Fruit fly (Drosophila melanogaster) whole organism, prepupa: ENCODE measurements around the gene Atat.

ENCODE experiments used
- Blimp-1 ChIP-seq: fragments of 200-800 bp; sonication (Bioruptor generic); optimal IDR thresholded peaks from 3 replicates; lab custom pipeline; 2017; ENCODE audit warnings: missing biosample characterization, missing genetic modification characterization, mild to moderate bottlenecking, moderate library complexity, missing genetic modification reagents
- CG10631 ChIP-seq: fragments of 200-800 bp; sonication (Bioruptor generic); optimal IDR thresholded peaks from 2 replicates; lab custom pipeline; 2016; ENCODE audit warnings: missing biosample characterization, missing genetic modification characterization
- CG11294 ChIP-seq: fragments of 200-800 bp; sonication (Bioruptor generic); IDR thresholded peaks from 2 replicates; pipeline ENCODE4 v1.3.6; 2022; ENCODE audit warnings: missing biosample characterization, missing genetic modification characterization
- CG11762 ChIP-seq: fragments of 200-800 bp; sonication (Bioruptor generic); optimal IDR thresholded peaks from 3 replicates; lab custom pipeline; 2016; ENCODE audit warnings: missing biosample characterization, missing genetic modification characterization; ENCODE audit not compliant: insufficient read depth
- CG11902 ChIP-seq: fragments of 200-800 bp; sonication (Bioruptor generic); optimal IDR thresholded peaks from 3 replicates; lab custom pipeline; 2016; ENCODE audit warnings: missing biosample characterization, missing genetic modification characterization
- CG3032 ChIP-seq: fragments of 200-800 bp; optimal IDR thresholded peaks from 2 replicates; lab custom pipeline; 2019; ENCODE audit warnings: missing biosample characterization, mild to moderate bottlenecking, missing genetic modification characterization, moderate library complexity
- CG31627 ChIP-seq: fragments of 200-800 bp; sonication (Bioruptor generic); optimal IDR thresholded peaks from 3 replicates; lab custom pipeline; 2016; ENCODE audit warnings: missing biosample characterization, missing genetic modification characterization
- CG32006 ChIP-seq: fragments of 200-800 bp; sonication (Bioruptor generic); optimal IDR thresholded peaks from 3 replicates; lab custom pipeline; 2017; ENCODE audit warnings: missing biosample characterization, mild to moderate bottlenecking, missing genetic modification characterization
- CG34406 ChIP-seq: fragments of 200-800 bp; sonication (Bioruptor generic); optimal IDR thresholded peaks from 3 replicates; lab custom pipeline; 2016; ENCODE audit warnings: missing biosample characterization, missing genetic modification characterization
- CG3919 ChIP-seq: fragments of 200-800 bp; sonication (Bioruptor generic); optimal IDR thresholded peaks from 3 replicates; lab custom pipeline; 2016; ENCODE audit warnings: missing biosample characterization, missing genetic modification characterization
- CG4318 ChIP-seq: fragments of 200-800 bp; sonication (Bioruptor generic); optimal IDR thresholded peaks from 3 replicates; lab custom pipeline; 2017; ENCODE audit warnings: missing biosample characterization, mild to moderate bottlenecking, missing genetic modification characterization
- CG6163 ChIP-seq: fragments of 200-800 bp; sonication (Bioruptor generic); IDR thresholded peaks from 3 replicates; pipeline ENCODE4 v1.3.6; 2022; ENCODE audit warnings: missing biosample characterization, missing genetic modification characterization
- CG6276 ChIP-seq: fragments of 200-800 bp; sonication (Bioruptor generic); optimal IDR thresholded peaks from 2 replicates; lab custom pipeline; 2017; ENCODE audit warnings: missing biosample characterization, mild to moderate bottlenecking, missing genetic modification characterization
- CG6808 ChIP-seq: fragments of 200-800 bp; sonication (Bioruptor generic); optimal IDR thresholded peaks from 3 replicates; lab custom pipeline; 2017; ENCODE audit warnings: missing biosample characterization, missing genetic modification characterization, mild to moderate bottlenecking, moderate library complexity, missing genetic modification reagents
- CG6854 ChIP-seq: fragments of 200-800 bp; sonication (Bioruptor generic); optimal IDR thresholded peaks from 2 replicates; lab custom pipeline; 2017; ENCODE audit warnings: missing biosample characterization, mild to moderate bottlenecking, missing genetic modification characterization
- CG8119 ChIP-seq: fragments of 200-800 bp; sonication (Bioruptor generic); IDR thresholded peaks from 3 replicates; pipeline ENCODE4 v1.3.6; 2022; ENCODE audit warnings: missing biosample characterization, missing genetic modification characterization
- CG8319 ChIP-seq: fragments of 200-800 bp; sonication (Bioruptor generic); optimal IDR thresholded peaks from 3 replicates; lab custom pipeline; 2016; ENCODE audit warnings: missing biosample characterization, missing genetic modification characterization
- CG8632 ChIP-seq: fragments of 200-800 bp; sonication (Bioruptor generic); optimal IDR thresholded peaks from 3 replicates; lab custom pipeline; 2016; ENCODE audit warnings: missing biosample characterization, missing genetic modification characterization
- CG9139 ChIP-seq: fragments of 200-800 bp; sonication (Bioruptor generic); optimal IDR thresholded peaks from 3 replicates; lab custom pipeline; 2017; ENCODE audit warnings: missing biosample characterization, mild to moderate bottlenecking, missing genetic modification characterization
- Eip75B ChIP-seq: fragments of 200-800 bp; sonication (Bioruptor generic); optimal IDR thresholded peaks from 3 replicates; lab custom pipeline; 2016; ENCODE audit warnings: missing biosample characterization, missing genetic modification characterization
- Eip78C ChIP-seq: fragments of 200-800 bp; sonication (Bioruptor generic); peaks from one replicate; lab custom pipeline; 2016; ENCODE audit warnings: missing biosample characterization, missing genetic modification characterization
- Eip93F ChIP-seq: fragments of 200-800 bp; sonication (Bioruptor generic); optimal IDR thresholded peaks from 2 replicates; lab custom pipeline; 2016; ENCODE audit warnings: missing biosample characterization, mild to moderate bottlenecking, missing genetic modification characterization
- Ets21C ChIP-seq: fragments of 200-800 bp; sonication (Bioruptor generic); optimal IDR thresholded peaks from 3 replicates; lab custom pipeline; 2016; ENCODE audit warnings: missing biosample characterization, missing genetic modification characterization
- Ets96B ChIP-seq: fragments of 200-800 bp; optimal IDR thresholded peaks from 2 replicates; lab custom pipeline; 2019; ENCODE audit warnings: missing biosample characterization, mild to moderate bottlenecking, missing genetic modification characterization, moderate library complexity
- Gug ChIP-seq: fragments of 200-800 bp; sonication (Bioruptor generic); IDR thresholded peaks from 2 replicates; pipeline ENCODE4 v1.3.6; 2022; ENCODE audit warnings: missing biosample characterization, missing genetic modification characterization
- Hr38 ChIP-seq: sonication (Bioruptor generic); optimal IDR thresholded peaks from 2 replicates; lab custom pipeline; 2016; ENCODE audit warnings: missing biosample characterization, missing genetic modification characterization
- Hr4 ChIP-seq: fragments of 200-800 bp; sonication (Bioruptor generic); optimal IDR thresholded peaks from 3 replicates; lab custom pipeline; 2016; ENCODE audit warnings: missing biosample characterization, missing genetic modification characterization
- Met ChIP-seq: fragments of 200-800 bp; sonication (Bioruptor generic); optimal IDR thresholded peaks from 3 replicates; lab custom pipeline; 2016; ENCODE audit warnings: missing biosample characterization, missing genetic modification characterization
- Smox ChIP-seq: fragments of 200-800 bp; sonication (Bioruptor generic); optimal IDR thresholded peaks from 3 replicates; lab custom pipeline; 2016; ENCODE audit warnings: missing biosample characterization, missing genetic modification characterization
- Sox102F ChIP-seq: fragments of 200-800 bp; sonication (Bioruptor generic); optimal IDR thresholded peaks from 2 replicates; lab custom pipeline; 2016; ENCODE audit warnings: missing biosample characterization, mild to moderate bottlenecking, missing genetic modification characterization
- Sox14 ChIP-seq: fragments of 200-800 bp; sonication (Bioruptor generic); optimal IDR thresholded peaks from 3 replicates; lab custom pipeline; 2016; ENCODE audit warnings: missing biosample characterization, missing genetic modification characterization
- acj6 ChIP-seq: fragments of 200-800 bp; sonication (Bioruptor generic); optimal IDR thresholded peaks from 3 replicates; lab custom pipeline; 2016; ENCODE audit warnings: missing biosample characterization, missing genetic modification characterization
- dac ChIP-seq: fragments of 200-800 bp; sonication (Bioruptor generic); optimal IDR thresholded peaks from 2 replicates; lab custom pipeline; 2017; ENCODE audit warnings: missing biosample characterization, mild to moderate bottlenecking, missing genetic modification characterization
- dsx ChIP-seq: fragments of 200-800 bp; optimal IDR thresholded peaks from 3 replicates; lab custom pipeline; 2019; ENCODE audit warnings: missing biosample characterization, mild to moderate bottlenecking, missing genetic modification characterization, moderate library complexity; ENCODE audit not compliant: poor library complexity, severe bottlenecking
- esn ChIP-seq: fragments of 200-800 bp; sonication (Bioruptor generic); optimal IDR thresholded peaks from 2 replicates; lab custom pipeline; 2016; ENCODE audit warnings: missing biosample characterization, mild to moderate bottlenecking, missing genetic modification characterization, moderate library complexity
- fd59A ChIP-seq: fragments of 200-800 bp; sonication (Bioruptor generic); optimal IDR thresholded peaks from 2 replicates; lab custom pipeline; 2017; ENCODE audit warnings: missing biosample characterization, mild to moderate bottlenecking, missing genetic modification characterization, missing genetic modification reagents
- net ChIP-seq: fragments of 200-800 bp; sonication (Bioruptor generic); optimal IDR thresholded peaks from 3 replicates; lab custom pipeline; 2016; ENCODE audit warnings: missing biosample characterization, missing genetic modification characterization
- pdm3 ChIP-seq: fragments of 200-800 bp; sonication (Bioruptor generic); optimal IDR thresholded peaks from 3 replicates; lab custom pipeline; 2016; ENCODE audit warnings: missing biosample characterization, missing genetic modification characterization
- spab ChIP-seq: fragments of 200-800 bp; sonication (Bioruptor generic); optimal IDR thresholded peaks from 2 replicates; lab custom pipeline; 2017; ENCODE audit warnings: missing biosample characterization, mild to moderate bottlenecking, missing genetic modification characterization, missing genetic modification reagents
- ss ChIP-seq, 2 experiments: fragments of 200-800 bp; sonication (Bioruptor generic); optimal IDR thresholded peaks; 2 replicates in 1 of 2; 3 replicates in 1 of 2; lab custom pipeline; 2017 to 2018; ENCODE audit warnings: mild to moderate bottlenecking in 2 of 2, missing biosample characterization in 2 of 2, missing genetic modification characterization in 2 of 2, moderate library complexity in 1 of 2

The Atat gene

DNA sequence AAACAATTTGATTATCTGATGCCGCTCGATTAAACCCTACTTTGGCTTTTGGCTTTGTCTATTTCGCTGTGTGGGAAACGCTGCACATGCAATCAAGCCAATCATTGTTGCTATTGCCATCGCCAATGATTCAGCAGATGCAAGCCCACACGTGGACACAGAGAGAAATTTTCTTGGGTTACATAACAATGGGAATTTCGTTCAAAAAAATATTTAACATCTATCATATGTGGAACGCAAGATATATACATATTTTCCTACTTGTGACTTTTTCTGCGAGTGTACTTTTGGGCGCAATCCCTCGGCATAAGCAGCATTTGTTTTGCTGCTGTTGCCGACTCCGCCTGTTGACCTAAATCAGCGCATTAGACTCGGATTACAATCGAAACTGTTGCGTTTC lies 7.2 kb downstream of the Atat start (continued):
- peak; percentile 63 for TF ChIP-seq CG32006 (GFP tag; lab: Kevin White, UChicago)
- no peak for TF ChIP-seq CG6854 (GFP tag; lab: Kevin White, UChicago)
- peak; percentile 35 for TF ChIP-seq CG8632 (GFP tag; lab: Kevin White, UChicago)
- TF ChIP-seq Ets96B (tag; lab: Kevin White, UChicago) = peak; percentile 43
- TF ChIP-seq Sox14 (GFP tag; lab: Kevin White, UChicago) = peak; percentile 47
- no peak for TF ChIP-seq Eip75B (GFP tag; lab: Kevin White, UChicago)
- no peak for TF ChIP-seq CG9139 (GFP tag; lab: Kevin White, UChicago)
- TF ChIP-seq CG6808 (GFP tag; lab: Kevin White, UChicago) = no peak
- peak; percentile 70 for TF ChIP-seq CG31627 (GFP tag; lab: Kevin White, UChicago)
- peak; percentile 67 for TF ChIP-seq CG6276 (GFP tag; lab: Kevin White, UChicago)
- peak; percentile 65 for TF ChIP-seq CG11294 (GFP tag; lab: Robert Waterston, UW)
- peak; percentile 37 for TF ChIP-seq Smox (GFP tag; lab: Kevin White, UChicago)
- TF ChIP-seq esn (GFP tag; lab: Kevin White, UChicago) = peak; percentile 3
- no peak for TF ChIP-seq Hr38 (GFP tag; lab: Kevin White, UChicago)
- peak; percentile 85 for TF ChIP-seq CG6163 (GFP tag; lab: Robert Waterston, UW)
- peak; percentile 81 for TF ChIP-seq CG8119 (GFP tag; lab: Robert Waterston, UW)
- TF ChIP-seq CG11762 (GFP tag; lab: Kevin White, UChicago) = peak; percentile 19
- peak; percentile 63 for TF ChIP-seq CG34406
- no peak for TF ChIP-seq Ets21C (GFP tag; lab: Kevin White, UChicago)
- TF ChIP-seq CG8319 = peak; percentile 30
- TF ChIP-seq fd59A (GFP tag; lab: Kevin White, UChicago) = peak; percentile 22
- TF ChIP-seq acj6 (GFP tag; lab: Kevin White, UChicago) = peak; percentile 60
- peak; percentile 44 for TF ChIP-seq net (GFP tag; lab: Kevin White, UChicago)
- TF ChIP-seq CG3919 (GFP tag; lab: Kevin White, UChicago) = peak; percentile 78
- TF ChIP-seq Hr4 = peak; percentile 50
- TF ChIP-seq CG11902 (GFP tag; lab: Kevin White, UChicago) = peak; percentile 58
- no peak for TF ChIP-seq Eip93F
- no peak for TF ChIP-seq spab
- no peak for TF ChIP-seq CG10631 (GFP tag; lab: Kevin White, UChicago)
- TF ChIP-seq ss (GFP tag; optimal IDR thresholded peaks at IDR 0.05; lab: Kevin White, UChicago) = no peak
- TF ChIP-seq Sox102F = peak; percentile 67
- TF ChIP-seq CG3032 = peak; percentile 15
- no peak for TF ChIP-seq dac
- peak; percentile 72 for TF ChIP-seq Met (GFP tag; lab: Kevin White, UChicago)

DNA sequence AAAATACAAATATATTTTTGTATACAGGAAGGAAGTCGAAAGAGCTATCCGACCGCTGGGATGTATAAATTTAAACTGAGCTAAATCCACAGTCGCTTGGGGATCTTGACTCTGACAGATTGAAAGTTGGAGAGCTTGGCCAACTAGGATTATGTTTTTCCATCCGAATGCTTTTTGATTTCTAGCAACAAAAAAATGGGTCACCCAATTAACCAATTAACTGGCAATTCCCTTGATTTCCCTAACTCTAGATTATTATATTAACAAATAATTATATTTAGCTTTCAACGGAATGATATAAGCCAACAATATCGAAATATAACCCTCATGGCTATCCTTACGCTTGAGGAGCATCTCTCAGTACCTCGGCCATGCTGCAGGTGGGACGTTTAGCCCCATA lies 9.3 kb downstream of the Atat start, which contains the start of gene CG3982:
CG3982 (minus strand) TSS at position 101 of the 400 bp plus-strand sequence.
- no peak for TF ChIP-seq Gug (GFP tag; lab: Robert Waterston, UW)
- no peak for TF ChIP-seq CG6163 (GFP tag; lab: Robert Waterston, UW)
- TF ChIP-seq CG4318 (GFP tag; lab: Kevin White, UChicago) = no peak
- no peak for TF ChIP-seq dac
- TF ChIP-seq Blimp-1 (GFP tag; lab: Kevin White, UChicago) = no peak
- TF ChIP-seq Eip78C = no peak
- TF ChIP-seq dsx (GFP tag; lab: Kevin White, UChicago) = no peak
- TF ChIP-seq spab = no peak
- TF ChIP-seq CG11762 (GFP tag; lab: Kevin White, UChicago) = no peak
- TF ChIP-seq pdm3 = no peak
- TF ChIP-seq acj6 (GFP tag; lab: Kevin White, UChicago) = no peak
